Worm (Caenorhabditis elegans) whole organism, L3 larva: ENCODE results near the gene AH6.3.

Experiments
- R02D3.7 ChIP-seq: fragments of 150-350 bp; optimal IDR thresholded peaks from 2 replicates; lab custom pipeline; 2014; ENCODE audit warnings: missing biosample characterization, missing genetic modification characterization
- aly-2 ChIP-seq: fragments of 150-350 bp; optimal IDR thresholded peaks from 2 replicates; lab custom pipeline; 2014; ENCODE audit warnings: missing biosample characterization, missing genetic modification characterization
- ceh-28 ChIP-seq: fragments of 150-350 bp; optimal IDR thresholded peaks from 2 replicates; lab custom pipeline; 2014; ENCODE audit warnings: missing biosample characterization, missing genetic modification reagents, missing genetic modification characterization
- ceh-9 ChIP-seq: sonication (generic microtip); optimal IDR thresholded peaks from 2 replicates; lab custom pipeline; 2018; ENCODE audit warnings: missing biosample characterization, missing genetic modification characterization
- daf-12 ChIP-seq: fragments of 150-350 bp; optimal IDR thresholded peaks from 2 replicates; lab custom pipeline; 2014; ENCODE audit warnings: missing biosample characterization, missing genetic modification reagents, missing genetic modification characterization
- egl-27 ChIP-seq: sonication (generic microtip); optimal IDR thresholded peaks from 4 replicates; lab custom pipeline; 2017; ENCODE audit warnings: missing biosample characterization, missing genetic modification reagents, missing genetic modification characterization
- elt-1 ChIP-seq: fragments of 150-350 bp; optimal IDR thresholded peaks from 2 replicates; lab custom pipeline; 2014; ENCODE audit warnings: missing biosample characterization, missing genetic modification characterization
- elt-2 ChIP-seq: sonication (generic microtip); optimal IDR thresholded peaks from 2 replicates; lab custom pipeline; 2016; ENCODE audit warnings: missing genetic modification reagents, mild to moderate bottlenecking, missing genetic modification characterization, missing compliant biosample characterization
- elt-3 ChIP-seq, 3 experiments: fragments of 150-350 bp in 1 of 3; sonication (generic microtip) in 2 of 3; optimal IDR thresholded peaks; 2 replicates in 2 of 3; 4 replicates in 1 of 3; lab custom pipeline; 2014 to 2017; ENCODE audit warnings: missing biosample characterization in 3 of 3, missing genetic modification characterization in 3 of 3
- eor-1 ChIP-seq, 2 experiments: fragments of 150-350 bp; optimal IDR thresholded peaks; 2 replicates each; lab custom pipeline; 2014 to 2018; ENCODE audit warnings: missing biosample characterization in 2 of 2, missing genetic modification characterization in 2 of 2
- fkh-2 ChIP-seq: fragments of 150-350 bp; optimal IDR thresholded peaks from 2 replicates; lab custom pipeline; 2014; ENCODE audit warnings: missing biosample characterization, missing genetic modification reagents, missing genetic modification characterization
- fos-1 ChIP-seq: fragments of 150-350 bp; optimal IDR thresholded peaks from 2 replicates; lab custom pipeline; 2014; ENCODE audit warnings: missing biosample characterization, missing genetic modification characterization
- hmg-11 ChIP-seq: sonication (generic microtip); optimal IDR thresholded peaks from 2 replicates; lab custom pipeline; 2016; ENCODE audit warnings: missing genetic modification characterization, missing compliant biosample characterization
- jun-1 ChIP-seq: fragments of 150-350 bp; optimal IDR thresholded peaks from 2 replicates; lab custom pipeline; 2014; ENCODE audit warnings: missing biosample characterization, missing genetic modification reagents, missing genetic modification characterization
- lin-15B ChIP-seq: fragments of 150-350 bp; optimal IDR thresholded peaks from 2 replicates; lab custom pipeline; 2014; ENCODE audit warnings: missing biosample characterization, missing genetic modification characterization
- lin-39 ChIP-seq: fragments of 150-350 bp; optimal IDR thresholded peaks from 2 replicates; lab custom pipeline; 2018; ENCODE audit warnings: missing biosample characterization, missing genetic modification reagents, missing genetic modification characterization
- mdl-1 ChIP-seq: fragments of 150-350 bp; optimal IDR thresholded peaks from 2 replicates; lab custom pipeline; 2014; ENCODE audit warnings: missing biosample characterization, missing genetic modification characterization
- mml-1 ChIP-seq: fragments of 150-350 bp; sonication (generic microtip); optimal IDR thresholded peaks from 3 replicates; lab custom pipeline; 2014; ENCODE audit warnings: missing biosample characterization, missing genetic modification characterization
- nfya-1 ChIP-seq: sonication (generic microtip); optimal IDR thresholded peaks from 2 replicates; lab custom pipeline; 2017; ENCODE audit warnings: missing genetic modification characterization, mild to moderate bottlenecking, missing compliant biosample characterization, antibody characterized with exemption, moderate library complexity; ENCODE audit not compliant: insufficient read depth
- nhr-11 ChIP-seq: fragments of 150-350 bp; optimal IDR thresholded peaks from 2 replicates; lab custom pipeline; 2014; ENCODE audit warnings: missing biosample characterization, missing genetic modification characterization
- nhr-12 ChIP-seq: fragments of 150-350 bp; optimal IDR thresholded peaks from 2 replicates; lab custom pipeline; 2014; ENCODE audit warnings: missing biosample characterization, missing genetic modification characterization
- nhr-23 ChIP-seq: fragments of 150-350 bp; optimal IDR thresholded peaks from 2 replicates; lab custom pipeline; 2014; ENCODE audit warnings: missing biosample characterization, missing genetic modification reagents, missing genetic modification characterization
- nhr-25 ChIP-seq: sonication (generic microtip); optimal IDR thresholded peaks from 2 replicates; lab custom pipeline; 2017; ENCODE audit warnings: missing biosample characterization, missing genetic modification characterization
- nhr-28 ChIP-seq: fragments of 150-350 bp; optimal IDR thresholded peaks from 2 replicates; lab custom pipeline; 2014; ENCODE audit warnings: missing biosample characterization, missing genetic modification characterization
- nhr-43 ChIP-seq: sonication (generic microtip); optimal IDR thresholded peaks from 2 replicates; lab custom pipeline; 2016; ENCODE audit warnings: mild to moderate bottlenecking, missing genetic modification characterization, missing compliant biosample characterization; ENCODE audit not compliant: poor library complexity, severe bottlenecking
- nhr-76 ChIP-seq: fragments of 150-350 bp; sonication (generic microtip); optimal IDR thresholded peaks from 5 replicates; lab custom pipeline; 2014; ENCODE audit warnings: missing biosample characterization, missing genetic modification characterization
- nhr-77 ChIP-seq: fragments of 150-350 bp; optimal IDR thresholded peaks from 2 replicates; lab custom pipeline; 2014; ENCODE audit warnings: missing biosample characterization, missing genetic modification characterization
- pha-4 ChIP-seq: fragments of 150-350 bp; optimal IDR thresholded peaks from 2 replicates; lab custom pipeline; 2014; ENCODE audit warnings: missing biosample characterization, missing genetic modification reagents, missing genetic modification characterization
- pqm-1 ChIP-seq: fragments of 150-350 bp; optimal IDR thresholded peaks from 2 replicates; lab custom pipeline; 2017; ENCODE audit warnings: missing biosample characterization, missing genetic modification characterization, inconsistent platforms
- skn-1 ChIP-seq: fragments of 150-350 bp; optimal IDR thresholded peaks from 2 replicates; lab custom pipeline; 2014; ENCODE audit warnings: missing biosample characterization, missing genetic modification characterization
- snpc-4 ChIP-seq: fragments of 150-350 bp; optimal IDR thresholded peaks from 2 replicates; lab custom pipeline; 2014; ENCODE audit warnings: missing biosample characterization, missing genetic modification characterization
- unc-62 ChIP-seq: fragments of 150-350 bp; sonication (generic microtip); optimal IDR thresholded peaks from 4 replicates; lab custom pipeline; 2014; ENCODE audit warnings: missing biosample characterization, missing genetic modification reagents, missing genetic modification characterization
- zag-1 ChIP-seq: fragments of 150-350 bp; optimal IDR thresholded peaks from 2 replicates; lab custom pipeline; 2014; ENCODE audit warnings: missing biosample characterization, missing genetic modification characterization
- ztf-11 ChIP-seq: fragments of 150-350 bp; optimal IDR thresholded peaks from 2 replicates; lab custom pipeline; 2014; ENCODE audit warnings: missing biosample characterization, missing genetic modification characterization
- ztf-4 ChIP-seq: fragments of 150-350 bp; optimal IDR thresholded peaks from 2 replicates; lab custom pipeline; 2014; ENCODE audit warnings: missing biosample characterization, missing genetic modification characterization

AH6.3 gene

ce11 chrII:9521570-9521969 lies 2.7 kb downstream of the AH6.3 start, which contains the start of gene sra-1:
sra-1 (minus strand) TSS chrII:9521670.
- TF ChIP-seq nhr-23 (tag; lab: Kevin White, UChicago) (no peak), skn-1 (tag; lab: Kevin White, UChicago) (no peak), hmg-11 (tag; lab: Kevin White, UChicago) (no peak), pha-4 (tag; lab: Kevin White, UChicago) (no peak), nhr-28 (tag; lab: Kevin White, UChicago) (no peak), elt-1 (tag; lab: Kevin White, UChicago) (no peak), snpc-4 (tag; lab: Kevin White, UChicago) (no peak), zag-1 (tag; lab: Kevin White, UChicago) (no peak), mdl-1 (tag; lab: Kevin White, UChicago) (no peak), jun-1 (tag; lab: Kevin White, UChicago) (no peak), lin-39 (no peak), fkh-2 (tag; lab: Kevin White, UChicago) (no peak), ztf-11 (tag; lab: Kevin White, UChicago) (no peak), nhr-77 (tag; lab: Kevin White, UChicago) (no peak), R02D3.7 (no peak), nfya-1 (tag; lab: Kevin White, UChicago) (no peak), nhr-12 (tag; lab: Kevin White, UChicago) (no peak), nhr-11 (tag; lab: Kevin White, UChicago) (no peak)

- TF ChIP-seq daf-12 (tag; lab: Kevin White, UChicago) (no peak), elt-3 (tag; optimal IDR thresholded peaks at IDR 0.05; lab: Kevin White, UChicago) (no peak), ztf-4 (tag; lab: Kevin White, UChicago) (no peak), fkh-2 (tag; lab: Kevin White, UChicago) (no peak), nhr-43 (tag; lab: Kevin White, UChicago) (no peak), ztf-11 (tag; lab: Kevin White, UChicago) (no peak), nhr-23 (tag; lab: Kevin White, UChicago) (no peak), unc-62 (GFP tag; lab: Kevin White, UChicago) (no peak), nhr-76 (tag; lab: Kevin White, UChicago) (no peak), zag-1 (tag; lab: Kevin White, UChicago) (no peak), jun-1 (tag; lab: Kevin White, UChicago) (no peak), skn-1 (tag; lab: Kevin White, UChicago) (no peak), nhr-25 (no peak), ceh-9 (tag; lab: Kevin White, UChicago) (no peak), eor-1 (tag; optimal IDR thresholded peaks at IDR 0.05; lab: Kevin White, UChicago) (no peak), fos-1 (no peak), ceh-28 (tag; lab: Kevin White, UChicago) (no peak), elt-2 (no peak)
Measured at ce11 chrII:9522986-9523385, 4.1 kb downstream of the AH6.3 start, which contains the start of gene AH6.17. AH6.17 (plus strand) TSS chrII:9523170.

- no peak for TF ChIP-seq hmg-11 (tag; lab: Kevin White, UChicago)
- TF ChIP-seq jun-1 (tag; lab: Kevin White, UChicago): no peak
- TF ChIP-seq mml-1: no peak
Measured at ce11 chrII:9523539-9524224, 4.8 kb downstream of the AH6.3 start, which contains the start of gene mex-6. mex-6 (plus strand) TSS chrII:9524174.

- TF ChIP-seq mdl-1 (tag; lab: Kevin White, UChicago): no peak
- no peak for TF ChIP-seq aly-2 (tag; lab: Kevin White, UChicago)
- TF ChIP-seq nhr-12 (tag; lab: Kevin White, UChicago): no peak
- no peak for TF ChIP-seq nhr-23 (tag; lab: Kevin White, UChicago)
- no peak for TF ChIP-seq unc-62 (GFP tag; lab: Kevin White, UChicago)
- TF ChIP-seq fkh-2 (tag; lab: Kevin White, UChicago): no peak
- no peak for TF ChIP-seq lin-15B (tag; lab: Kevin White, UChicago)
- TF ChIP-seq ceh-9 (tag; lab: Kevin White, UChicago): no peak
- no peak for TF ChIP-seq egl-27 (tag; lab: Kevin White, UChicago)
- no peak for TF ChIP-seq pha-4 (tag; lab: Kevin White, UChicago)
- no peak for TF ChIP-seq ztf-11 (tag; lab: Kevin White, UChicago)
- no peak for TF ChIP-seq daf-12 (tag; lab: Kevin White, UChicago)
- no peak for TF ChIP-seq pqm-1 (tag; lab: Kevin White, UChicago)
- TF ChIP-seq R02D3.7: no peak
- TF ChIP-seq skn-1 (tag; lab: Kevin White, UChicago): no peak
Measured at ce11 chrII:9528480-9528879, 9.6 kb downstream of the AH6.3 start, which contains the start of gene sra-2. sra-2 (plus strand) TSS chrII:9528780.
